Worm (Caenorhabditis elegans) whole organism, young adult: Measurements from ENCODE around the gene B0228.1.

Experiments used
- T07F8.4 ChIP-seq: sonication (generic microtip); optimal IDR thresholded peaks from 2 replicates; lab custom pipeline; 2016; ENCODE audit warnings: mild to moderate bottlenecking, missing genetic modification characterization, moderate library complexity, missing compliant biosample characterization
- nhr-90 ChIP-seq: sonication (generic microtip); optimal IDR thresholded peaks from 2 replicates; lab custom pipeline; 2016; ENCODE audit warnings: missing genotype, mild to moderate bottlenecking, missing genetic modification characterization, missing compliant biosample characterization
- pha-4 ChIP-seq: fragments of 150-350 bp; sonication (generic microtip); optimal IDR thresholded peaks from 2 replicates; lab custom pipeline; 2014; ENCODE audit warnings: missing biosample characterization, missing genetic modification reagents, missing genetic modification characterization

DNA sequence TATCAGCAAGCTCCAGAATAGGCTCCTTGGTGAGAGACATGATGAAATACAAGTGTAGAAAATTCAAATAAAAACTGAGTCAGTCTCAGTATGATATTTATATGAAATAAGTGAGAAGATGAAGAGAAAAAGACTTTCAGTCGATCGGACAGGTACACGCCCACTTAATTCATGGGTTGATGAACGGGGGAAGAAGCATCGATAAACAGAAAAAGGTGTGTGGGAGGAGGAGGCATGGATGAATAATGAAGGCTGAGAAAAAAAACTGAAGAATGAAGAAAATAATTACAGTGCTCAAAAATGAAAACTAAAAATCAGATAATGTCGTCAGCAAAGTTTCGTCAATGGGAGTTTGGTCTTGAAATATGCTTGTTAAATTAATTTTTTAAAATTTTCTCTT lies 1.6 kb upstream of the B0228.1 start, which contains the start of gene trx-1:
- TF ChIP-seq nhr-90 (tag; lab: Kevin White, UChicago) (no peak), pha-4 (tag; lab: Kevin White, UChicago) (no peak), T07F8.4 (tag; lab: Kevin White, UChicago) (no peak)
